Fruit fly (Drosophila melanogaster) whole organism, embryonic: Measurements from ENCODE around the gene CG1824.

Experiments used
- Aef1 ChIP-seq: fragments of 200-800 bp; sonication (Bioruptor generic); IDR thresholded peaks from 3 replicates; pipeline ENCODE4 v1.3.6; 2022; ENCODE audit warnings: missing biosample characterization, missing genetic modification characterization
- BEAF-32 ChIP-seq: fragments of 200-800 bp; sonication (Bioruptor generic); optimal IDR thresholded peaks from 3 replicates; lab custom pipeline; 2017; ENCODE audit warnings: missing biosample characterization, missing genetic modification characterization, mild to moderate bottlenecking, moderate library complexity, missing genetic modification reagents
- Bteb2 ChIP-seq: fragments of 200-800 bp; sonication (Bioruptor generic); optimal IDR thresholded peaks from 2 replicates; lab custom pipeline; 2016; ENCODE audit warnings: missing biosample characterization, missing genetic modification characterization
- CG10462 ChIP-seq: fragments of 200-800 bp; sonication (Bioruptor generic); optimal IDR thresholded peaks from 2 replicates; lab custom pipeline; 2016; ENCODE audit warnings: missing biosample characterization, missing genetic modification characterization
- CG11093 ChIP-seq: fragments of 200-800 bp; sonication (Bioruptor generic); IDR thresholded peaks from 3 replicates; pipeline ENCODE4 v1.3.6; 2022; ENCODE audit warnings: missing biosample characterization, missing genetic modification characterization
- CG12219 ChIP-seq: fragments of 200-800 bp; sonication (Bioruptor generic); optimal IDR thresholded peaks from 3 replicates; lab custom pipeline; 2018; ENCODE audit warnings: missing biosample characterization, mild to moderate bottlenecking, missing genetic modification characterization
- CG12769 ChIP-seq: fragments of 200-800 bp; sonication (Bioruptor generic); optimal IDR thresholded peaks from 2 replicates; lab custom pipeline; 2019; ENCODE audit warnings: missing biosample characterization, mild to moderate bottlenecking, missing genetic modification characterization, moderate library complexity
- CG13123 ChIP-seq: fragments of 200-800 bp; sonication (Bioruptor generic); optimal IDR thresholded peaks from 2 replicates; lab custom pipeline; 2016; ENCODE audit warnings: missing biosample characterization, missing genetic modification characterization
- CG13424 ChIP-seq: fragments of 200-800 bp; sonication (Bioruptor generic); optimal IDR thresholded peaks from 2 replicates; lab custom pipeline; 2019; ENCODE audit warnings: missing biosample characterization, mild to moderate bottlenecking, missing genetic modification characterization, moderate library complexity
- CG14441 ChIP-seq: fragments of 200-800 bp; sonication (Bioruptor generic); IDR thresholded peaks from 2 replicates; pipeline ENCODE4 v1.3.6; 2022; ENCODE audit warnings: missing biosample characterization, missing genetic modification characterization
- CG15269 ChIP-seq: fragments of 200-800 bp; sonication (Bioruptor generic); optimal IDR thresholded peaks from 2 replicates; lab custom pipeline; 2018; ENCODE audit warnings: missing biosample characterization, mild to moderate bottlenecking, missing genetic modification characterization, moderate library complexity
- CG17328 ChIP-seq: fragments of 200-800 bp; sonication (Bioruptor generic); IDR thresholded peaks from 2 replicates; pipeline ENCODE4 v1.3.6; 2022; ENCODE audit warnings: missing biosample characterization, missing genetic modification characterization
- CG17829 ChIP-seq: fragments of 200-800 bp; optimal IDR thresholded peaks from 2 replicates; lab custom pipeline; 2019; ENCODE audit warnings: missing biosample characterization, mild to moderate bottlenecking, missing genetic modification characterization, moderate library complexity
- CG18599 ChIP-seq: fragments of 200-800 bp; sonication (Bioruptor generic); optimal IDR thresholded peaks from 3 replicates; lab custom pipeline; 2017; ENCODE audit warnings: missing biosample characterization, missing genetic modification characterization, mild to moderate bottlenecking, moderate library complexity, missing genetic modification reagents
- CG32532 ChIP-seq: fragments of 200-800 bp; sonication (Bioruptor generic); IDR thresholded peaks from 2 replicates; pipeline ENCODE4 v1.3.6; 2022; ENCODE audit warnings: missing biosample characterization, missing genetic modification characterization
- CG3281 ChIP-seq: fragments of 200-800 bp; sonication (Bioruptor generic); optimal IDR thresholded peaks from 3 replicates; lab custom pipeline; 2017; ENCODE audit warnings: missing biosample characterization, mild to moderate bottlenecking, missing genetic modification characterization
- CG34376 ChIP-seq: fragments of 200-800 bp; sonication (Bioruptor generic); optimal IDR thresholded peaks from 2 replicates; lab custom pipeline; 2018; ENCODE audit warnings: missing biosample characterization, mild to moderate bottlenecking, missing genetic modification characterization
- CG3847 ChIP-seq: fragments of 200-800 bp; sonication (Bioruptor generic); IDR thresholded peaks from 2 replicates; pipeline ENCODE4 v1.3.6; 2022; ENCODE audit warnings: missing biosample characterization, missing genetic modification characterization
- CG43689 ChIP-seq: fragments of 200-800 bp; sonication (Bioruptor generic); IDR thresholded peaks from 2 replicates; pipeline ENCODE4 v1.3.6; 2022; ENCODE audit warnings: missing biosample characterization, missing genetic modification characterization
- CG4424 ChIP-seq: fragments of 200-800 bp; sonication (Bioruptor generic); optimal IDR thresholded peaks from 3 replicates; lab custom pipeline; 2016; ENCODE audit warnings: missing biosample characterization, missing genetic modification characterization
- CG4820 ChIP-seq: fragments of 200-800 bp; sonication (Bioruptor generic); optimal IDR thresholded peaks from 3 replicates; lab custom pipeline; 2016; ENCODE audit warnings: missing biosample characterization, missing genetic modification characterization
- CG6272 ChIP-seq: fragments of 200-800 bp; sonication (Bioruptor generic); IDR thresholded peaks from 2 replicates; pipeline ENCODE4 v1.3.6; 2022; ENCODE audit warnings: missing biosample characterization, missing genetic modification characterization
- CG7556 ChIP-seq: fragments of 200-800 bp; sonication (Bioruptor generic); optimal IDR thresholded peaks from 2 replicates; lab custom pipeline; 2017; ENCODE audit warnings: missing biosample characterization, mild to moderate bottlenecking, missing genetic modification characterization
- CG7963 ChIP-seq: fragments of 200-800 bp; sonication (Bioruptor generic); IDR thresholded peaks from 3 replicates; pipeline ENCODE4 v1.3.6; 2022; ENCODE audit warnings: missing biosample characterization, missing genetic modification characterization; ENCODE audit not compliant: partially characterized antibody
- CG8478 ChIP-seq: fragments of >200 bp; optimal IDR thresholded peaks from 2 replicates; lab custom pipeline; 2018
- CG9797 ChIP-seq: fragments of 200-800 bp; sonication (Bioruptor generic); optimal IDR thresholded peaks from 3 replicates; lab custom pipeline; 2018; ENCODE audit warnings: missing biosample characterization, mild to moderate bottlenecking, missing genetic modification characterization
- CkIIα-i1 ChIP-seq: fragments of 200-800 bp; sonication (Bioruptor generic); IDR thresholded peaks from 2 replicates; pipeline ENCODE4 v1.3.6; 2022; ENCODE audit warnings: missing biosample characterization, missing genetic modification characterization
- Eip74EF ChIP-seq, 2 experiments: fragments of 200-800 bp in 1 of 2; fragments of >200 bp in 1 of 2; sonication (Bioruptor generic) in 1 of 2; optimal IDR thresholded peaks; 2 replicates each; lab custom pipeline; 2017 to 2019; ENCODE audit warnings: missing biosample characterization in 2 of 2, missing genetic modification characterization in 2 of 2, mild to moderate bottlenecking in 1 of 2, moderate library complexity in 1 of 2
- HmgZ ChIP-seq: fragments of 200-800 bp; sonication (Bioruptor generic); optimal IDR thresholded peaks from 2 replicates; lab custom pipeline; 2018; ENCODE audit warnings: missing biosample characterization, mild to moderate bottlenecking, missing genetic modification characterization
- Hr39 ChIP-seq: fragments of >200 bp; optimal IDR thresholded peaks from 2 replicates; lab custom pipeline; 2017
- Hsf ChIP-seq: fragments of 200-800 bp; sonication (Bioruptor generic); optimal IDR thresholded peaks from 3 replicates; lab custom pipeline; 2016; ENCODE audit warnings: missing biosample characterization, missing genetic modification characterization
- Lpt ChIP-seq: fragments of >200 bp; optimal IDR thresholded peaks from 2 replicates; lab custom pipeline; 2018; ENCODE audit warnings: missing biosample characterization, missing genetic modification characterization
- Sry-β ChIP-seq: fragments of 200-800 bp; sonication (Bioruptor generic); optimal IDR thresholded peaks from 2 replicates; lab custom pipeline; 2018; ENCODE audit warnings: missing biosample characterization, mild to moderate bottlenecking, missing genetic modification characterization, moderate library complexity
- Usf ChIP-seq: fragments of 200-800 bp; sonication (Bioruptor generic); optimal IDR thresholded peaks from 2 replicates; lab custom pipeline; 2017; ENCODE audit warnings: missing genotype, missing biosample characterization, missing genetic modification characterization
- btn ChIP-seq: fragments of 200-800 bp; sonication (Bioruptor generic); optimal IDR thresholded peaks from 2 replicates; lab custom pipeline; 2016; ENCODE audit warnings: missing biosample characterization, missing genetic modification characterization
- cato ChIP-seq: fragments of 200-800 bp; sonication (Bioruptor generic); optimal IDR thresholded peaks from 2 replicates; lab custom pipeline; 2016; ENCODE audit warnings: missing biosample characterization, missing genetic modification characterization, borderline replicate concordance
- chif ChIP-seq, 2 experiments: fragments of 200-800 bp; sonication (Bioruptor generic); optimal IDR thresholded peaks; 3 replicates each; lab custom pipeline; 2016; ENCODE audit warnings: missing biosample characterization in 2 of 2, missing genetic modification characterization in 2 of 2
- croc ChIP-seq: fragments of 200-800 bp; sonication (Bioruptor generic); conservative IDR thresholded peaks from 3 replicates; pipeline ENCODE4 v1.3.6; 2022; ENCODE audit warnings: missing biosample characterization, missing genetic modification characterization
- esg ChIP-seq: fragments of 200-800 bp; sonication (Bioruptor generic); conservative IDR thresholded peaks from 2 replicates; pipeline ENCODE4 v1.3.6; 2022; ENCODE audit warnings: missing biosample characterization, missing genetic modification characterization
- gem ChIP-seq: fragments of 200-800 bp; sonication (Bioruptor generic); optimal IDR thresholded peaks from 2 replicates; lab custom pipeline; 2019; ENCODE audit warnings: missing biosample characterization, mild to moderate bottlenecking, missing genetic modification characterization, moderate library complexity
- lilli ChIP-seq: fragments of 200-800 bp; sonication (Bioruptor generic); optimal IDR thresholded peaks from 3 replicates; lab custom pipeline; 2016; ENCODE audit warnings: missing biosample characterization, missing genetic modification characterization
- lov ChIP-seq, 2 experiments: fragments of 200-800 bp in 1 of 2; fragments of >200 bp in 1 of 2; sonication (Bioruptor generic) in 1 of 2; IDR thresholded peaks in 1 of 2; optimal IDR thresholded peaks in 1 of 2; 2 replicates in 1 of 2; 3 replicates in 1 of 2; pipeline versions ENCODE4 v1.3.6 to Lab custom; 2017 to 2022; ENCODE audit warnings: missing biosample characterization in 1 of 2, missing genetic modification characterization in 1 of 2
- oc ChIP-seq: fragments of 200-800 bp; sonication (Bioruptor generic); optimal IDR thresholded peaks from 2 replicates; lab custom pipeline; 2018; ENCODE audit warnings: missing biosample characterization, mild to moderate bottlenecking, missing genetic modification characterization, moderate library complexity
- run ChIP-seq: fragments of 200-800 bp; sonication (Bioruptor generic); optimal IDR thresholded peaks from 3 replicates; lab custom pipeline; 2018; ENCODE audit warnings: missing biosample characterization, mild to moderate bottlenecking, missing genetic modification characterization
- tll ChIP-seq, 2 experiments: fragments of 200-800 bp in 1 of 2; fragments of >200 bp in 1 of 2; sonication (Bioruptor generic) in 1 of 2; optimal IDR thresholded peaks; 2 replicates each; lab custom pipeline; 2017 to 2019; ENCODE audit warnings: missing biosample characterization in 2 of 2, missing genetic modification characterization in 2 of 2, mild to moderate bottlenecking in 1 of 2, moderate library complexity in 1 of 2
- tx ChIP-seq: fragments of 200-800 bp; sonication (Bioruptor generic); optimal IDR thresholded peaks from 2 replicates; lab custom pipeline; 2016; ENCODE audit warnings: missing biosample characterization, missing genetic modification characterization
- usp ChIP-seq: fragments of >200 bp; optimal IDR thresholded peaks from 2 replicates; lab custom pipeline; 2017; ENCODE audit warnings: missing biosample characterization, missing genetic modification characterization
- wdn ChIP-seq: fragments of 200-800 bp; sonication (Bioruptor generic); IDR thresholded peaks from 2 replicates; pipeline ENCODE4 v1.3.6; 2022; ENCODE audit warnings: missing biosample characterization, missing genetic modification characterization

Gene CG1824

dm6 chrX:12591223-12592120 lies 4.0 kb downstream of the CG1824 start (continued):
- TF ChIP-seq CG13424 (tag; lab: Kevin White, UChicago) (peak; percentile 54), Aef1 (GFP tag; lab: Robert Waterston, UW) (no peak), CG13123 (GFP tag; lab: Kevin White, UChicago) (peak; percentile 27), wdn (GFP tag; lab: Robert Waterston, UW) (no peak), chif (GFP tag; optimal IDR thresholded peaks at IDR 0.05; lab: Kevin White, UChicago) (peak; percentile 31 to 55), croc (GFP tag; lab: Robert Waterston, UW) (no peak), CG12219 (GFP tag; lab: Kevin White, UChicago) (peak; percentile 34), oc (tag; lab: Kevin White, UChicago) (peak; percentile 3), CG3281 (GFP tag; lab: Kevin White, UChicago) (peak; percentile 29), tx (peak; percentile 32), BEAF-32 (no peak), CG15269 (tag; lab: Kevin White, UChicago) (peak; percentile 57), Hr39 (lab: Kevin White, UChicago) (no peak), CG34376 (GFP tag; lab: Kevin White, UChicago) (no peak), Usf (peak; percentile 18), lov (optimal IDR thresholded peaks at IDR 0.05; lab: Kevin White, UChicago) (no peak), lov (GFP tag; IDR thresholded peaks at IDR 0.05; lab: Robert Waterston, UW) (no peak), esg (GFP tag; lab: Robert Waterston, UW) (no peak), CG4820 (peak; percentile 43), cato (GFP tag; lab: Kevin White, UChicago) (peak; percentile 10), Lpt (GFP tag; lab: Kevin White, UChicago) (no peak), CG17328 (GFP tag; lab: Robert Waterston, UW) (0 out of 2 replicates have a peak, but pooled peaks have one; percentile 10), usp (GFP tag; lab: Kevin White, UChicago) (no peak), lilli (GFP tag; lab: Kevin White, UChicago) (peak; percentile 25), CG32532 (peak; percentile 42; the same call in 1 of the 2 replicates), CG8478 (peak; percentile 82), Hsf (GFP tag; lab: Kevin White, UChicago) (peak; percentile 51), CG7963 (GFP tag; lab: Robert Waterston, UW) (no peak), CG12769 (tag; lab: Kevin White, UChicago) (peak; percentile 62), run (tag; lab: Kevin White, UChicago) (no peak), CG9797 (no peak), CG18599 (GFP tag; lab: Kevin White, UChicago) (peak; percentile 37), CG4424 (peak; percentile 38), gem (peak; percentile 70), CG17829 (peak; percentile 47), CG6272 (no peak), HmgZ (tag; lab: Kevin White, UChicago) (no peak), Sry-β (GFP tag; lab: Kevin White, UChicago) (peak; percentile 2), CkIIα-i1 (GFP tag; lab: Robert Waterston, UW) (no peak), Eip74EF (GFP tag; optimal IDR thresholded peaks at IDR 0.05; lab: Kevin White, UChicago) (peak in 1 of 2 experiments; percentile 45), CG10462 (peak; percentile 21), CG43689 (no peak), Bteb2 (GFP tag; lab: Kevin White, UChicago) (peak; percentile 31), CG11093 (GFP tag; lab: Robert Waterston, UW) (no peak), tll (GFP tag; optimal IDR thresholded peaks at IDR 0.05; lab: Kevin White, UChicago) (no peak), CG14441 (GFP tag; lab: Robert Waterston, UW) (no peak), CG7556 (GFP tag; lab: Kevin White, UChicago) (peak; percentile 69), CG3847 (GFP tag; lab: Robert Waterston, UW) (no peak), btn (GFP tag; lab: Kevin White, UChicago) (peak; percentile 40)
